Worm (Caenorhabditis elegans): ENCODE results near the gene ZK177.11.

DNA sequence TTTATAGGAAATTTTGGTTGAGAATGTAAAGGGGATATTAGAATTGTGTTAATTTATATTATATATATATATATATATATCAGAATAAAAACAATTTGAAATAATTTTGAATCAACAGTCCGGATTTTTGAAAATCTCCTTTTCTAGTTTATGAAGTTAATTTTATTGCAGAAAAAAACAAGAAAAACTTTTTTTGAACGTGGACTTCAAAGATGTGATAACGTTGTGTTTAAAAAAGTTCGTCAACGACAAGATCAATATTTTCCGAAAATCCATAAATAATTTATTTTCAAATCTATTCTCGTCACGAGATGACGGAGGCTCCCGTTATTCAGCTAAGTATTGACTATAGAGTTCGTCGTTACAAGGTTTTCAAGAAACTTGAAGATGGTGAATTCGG is 14.8 kb downstream of the ZK177.11 start, which contains the start of gene C17C3.11:
- no peak for TF ChIP-seq lsy-2 (tag; optimal IDR thresholded peaks at IDR 0.05)
- no peak for TF ChIP-seq sem-2 (GFP tag; optimal IDR thresholded peaks at IDR 0.05)
- no peak for TF ChIP-seq lin-32 (GFP tag; optimal IDR thresholded peaks at IDR 0.05)
- no peak for TF ChIP-seq nhr-76 (tag; optimal IDR thresholded peaks at IDR 0.05)
- no peak for TF ChIP-seq lin-13 (tag; optimal IDR thresholded peaks at IDR 0.05)
- no peak for TF ChIP-seq blmp-1 (tag; optimal IDR thresholded peaks at IDR 0.05)
- TF ChIP-seq ztf-11 (tag; optimal IDR thresholded peaks at IDR 0.05): no peak
- no peak for TF ChIP-seq ceh-43 (GFP tag; optimal IDR thresholded peaks at IDR 0.05)
- TF ChIP-seq sptf-1 (tag; optimal IDR thresholded peaks at IDR 0.05): no peak
- TF ChIP-seq ham-2 (GFP tag; optimal IDR thresholded peaks at IDR 0.05): no peak
- TF ChIP-seq mab-5 (tag; optimal IDR thresholded peaks at IDR 0.05): no peak
- no peak for TF ChIP-seq nhr-2 (tag; optimal IDR thresholded peaks at IDR 0.05)
- TF ChIP-seq cnd-1 (tag; optimal IDR thresholded peaks at IDR 0.05): no peak
